Comparison of ENCODE assay signal across 2 fruit fly cellular contexts in genomic region chr3R:31607287-31607849, dm6.
TF ChIP-seq lines count a peak whose summit lies in the region.

No protein-coding gene starts in this region.

- no peak for TF ChIP-seq CTCF in whole organism, embryonic (GFP tag; optimal IDR thresholded peaks at IDR 0.05; lab: Kevin White, UChicago)

TF ChIP-seq in whole organism, embryonic, 481 proteins besides CTCF, POLR2A, EP300 and RAD21:
- TF ChIP-seq exex (tag; optimal IDR thresholded peaks at IDR 0.05; lab: Kevin White, UChicago) (peak; percentile 17), Ets97D (GFP tag; optimal IDR thresholded peaks at IDR 0.05; lab: Kevin White, UChicago) (no peak), Hmr (GFP tag; optimal IDR thresholded peaks at IDR 0.05; lab: Kevin White, UChicago) (no peak), Pdp1 (GFP tag; optimal IDR thresholded peaks at IDR 0.05; lab: Kevin White, UChicago) (peak in 1 of 2 experiments; percentile 91), grn (GFP tag; optimal IDR thresholded peaks at IDR 0.05; lab: Kevin White, UChicago) (peak; percentile 47), pros (GFP tag; optimal IDR thresholded peaks at IDR 0.05; lab: Kevin White, UChicago) (peak; percentile 67), hkb (optimal IDR thresholded peaks at IDR 0.05; lab: Kevin White, UChicago) (no peak), hkb (GFP tag; IDR thresholded peaks at IDR 0.05; lab: Robert Waterston, UW) (0 out of 2 replicates have a peak, but pooled peaks have one; percentile 11), nerfin-1 (tag; optimal IDR thresholded peaks at IDR 0.05; lab: Kevin White, UChicago) (peak; percentile 80), ac (GFP tag; optimal IDR thresholded peaks at IDR 0.05; lab: Kevin White, UChicago) (peak; percentile 26), ci (GFP tag; IDR thresholded peaks at IDR 0.05; lab: Robert Waterston, UW) (0 out of 3 replicates have a peak, but pooled peaks have one; percentile 16), Ets65A (GFP tag; lab: Kevin White, UChicago) (peak; percentile 72), eve (GFP tag; optimal IDR thresholded peaks at IDR 0.05; lab: Kevin White, UChicago) (peak in 1 of 2 experiments; percentile 50), chinmo (GFP tag; IDR thresholded peaks at IDR 0.05; lab: Robert Waterston, UW; ENCODE audit: partially characterized antibody) (peak; percentile 73; the same call in 1 of the 4 replicates), CG10431 (GFP tag; optimal IDR thresholded peaks at IDR 0.05; lab: Kevin White, UChicago) (peak; percentile 25), CG15479 (GFP tag; optimal IDR thresholded peaks at IDR 0.05; lab: Kevin White, UChicago) (peak; percentile 58), cad (GFP tag; optimal IDR thresholded peaks at IDR 0.05; lab: Kevin White, UChicago) (no peak), NC2α (GFP tag; optimal IDR thresholded peaks at IDR 0.05; lab: Kevin White, UChicago) (no peak)

TF ChIP-seq in whole organism, prepupa, 60 proteins besides CTCF, POLR2A, EP300 and RAD21:
- TF ChIP-seq vri (GFP tag; optimal IDR thresholded peaks at IDR 0.05; lab: Kevin White, UChicago) (peak; percentile 87), svp (GFP tag; lab: Kevin White, UChicago) (peak; percentile 62), fkh (GFP tag; optimal IDR thresholded peaks at IDR 0.05; lab: Kevin White, UChicago) (no peak)
